Fruit fly (Drosophila melanogaster) whole organism, adult: Measurements from ENCODE around the gene fend.

Experiments used
- CG11617 ChIP-seq: fragments of 200-800 bp; sonication (Bioruptor generic); optimal IDR thresholded peaks from 2 replicates; lab custom pipeline; 2017; ENCODE audit warnings: mild to moderate bottlenecking, missing biosample characterization, missing genetic modification reagents, missing genetic modification characterization
- CG12768 ChIP-seq: fragments of 200-800 bp; sonication (Bioruptor generic); optimal IDR thresholded peaks from 2 replicates; lab custom pipeline; 2017; ENCODE audit warnings: missing biosample characterization, missing genetic modification characterization, mild to moderate bottlenecking, moderate library complexity, missing genetic modification reagents
- CG5204 ChIP-seq: fragments of 200-800 bp; sonication (Bioruptor generic); optimal IDR thresholded peaks from 2 replicates; lab custom pipeline; 2016; ENCODE audit warnings: missing biosample characterization, missing genetic modification characterization
- CG7045 ChIP-seq: fragments of 200-800 bp; sonication (Bioruptor generic); optimal IDR thresholded peaks from 2 replicates; lab custom pipeline; 2017; ENCODE audit warnings: missing biosample characterization, mild to moderate bottlenecking, missing genetic modification characterization
- Crg-1 ChIP-seq: fragments of 200-800 bp; sonication (Bioruptor generic); optimal IDR thresholded peaks from 2 replicates; lab custom pipeline; 2016; ENCODE audit warnings: missing biosample characterization, missing genetic modification characterization
- Hr96 ChIP-seq: fragments of 200-800 bp; sonication (Bioruptor generic); optimal IDR thresholded peaks from 2 replicates; lab custom pipeline; 2016; ENCODE audit warnings: missing biosample characterization, missing genetic modification characterization
- bab1 ChIP-seq: fragments of 200-800 bp; sonication (Bioruptor generic); optimal IDR thresholded peaks from 3 replicates; lab custom pipeline; 2019; ENCODE audit warnings: missing biosample characterization, mild to moderate bottlenecking, missing genetic modification characterization, moderate library complexity
- cic ChIP-seq: fragments of 200-800 bp; sonication (Bioruptor generic); optimal IDR thresholded peaks from 2 replicates; lab custom pipeline; 2017; ENCODE audit warnings: missing biosample characterization, mild to moderate bottlenecking, missing genetic modification characterization, moderate library complexity
- cnc ChIP-seq, 2 experiments: fragments of >200 bp; optimal IDR thresholded peaks; 2 replicates each; lab custom pipeline; 2017
- kay ChIP-seq: fragments of 200-800 bp; sonication (Bioruptor generic); peaks from one replicate; lab custom pipeline; 2016; ENCODE audit warnings: missing biosample characterization, missing genetic modification characterization, borderline replicate concordance
- ovo ChIP-seq: fragments of 200-800 bp; sonication (Bioruptor generic); optimal IDR thresholded peaks from 2 replicates; lab custom pipeline; 2016; ENCODE audit warnings: missing biosample characterization, missing genetic modification characterization
- pad ChIP-seq: fragments of 200-800 bp; sonication (Bioruptor generic); optimal IDR thresholded peaks from 3 replicates; lab custom pipeline; 2017; ENCODE audit warnings: missing biosample characterization, missing genetic modification characterization, mild to moderate bottlenecking, moderate library complexity, missing genetic modification reagents
- toe ChIP-seq: fragments of 200-800 bp; sonication (Bioruptor generic); optimal IDR thresholded peaks from 2 replicates; lab custom pipeline; 2016; ENCODE audit warnings: missing biosample characterization, missing genetic modification characterization

DNA sequence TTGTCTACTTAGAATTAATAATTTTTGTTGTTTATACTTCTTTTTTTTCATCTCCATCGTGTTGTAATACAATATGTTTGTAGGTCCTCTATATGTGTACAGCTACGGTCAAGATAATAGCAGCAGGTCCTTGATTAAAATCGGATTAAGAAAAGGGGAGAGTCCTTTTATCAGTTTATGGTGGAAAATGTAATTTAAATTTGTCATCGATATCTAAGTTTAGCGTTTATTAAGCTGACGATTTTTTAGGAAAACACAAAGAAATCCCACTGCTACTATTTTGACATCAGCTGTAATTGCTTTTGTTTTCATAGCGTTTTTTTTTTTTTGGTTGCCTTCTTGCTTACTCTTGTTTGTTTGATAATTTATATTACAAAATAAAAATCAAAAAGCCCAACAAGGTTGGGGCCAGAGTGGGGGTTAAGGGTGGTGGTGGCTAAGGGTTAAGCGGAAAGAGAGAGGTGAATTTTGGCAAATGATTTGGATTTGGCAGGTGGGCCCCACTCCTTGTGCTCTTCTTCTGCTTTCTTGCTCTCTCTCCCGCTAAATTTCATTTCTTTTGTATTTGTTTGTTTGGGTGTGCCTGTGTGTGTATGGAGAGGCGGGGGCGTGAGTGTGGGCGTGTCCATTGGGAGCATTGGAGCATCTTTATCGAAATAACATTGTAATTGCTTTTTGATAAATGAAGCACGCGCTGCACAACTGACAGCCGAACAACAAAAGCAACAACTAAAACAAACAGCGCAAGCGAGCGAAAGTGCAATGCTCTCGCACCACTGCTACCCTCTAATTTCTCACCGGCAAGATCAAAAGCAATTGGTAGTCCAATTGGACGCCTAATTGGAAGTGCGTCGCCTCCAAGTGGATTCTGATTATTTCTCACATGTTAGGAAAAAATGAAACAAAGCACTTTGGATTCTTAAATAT is 13.8 kb downstream of the fend start:
- TF ChIP-seq kay (GFP tag; lab: Kevin White, UChicago) = no peak
- no peak for TF ChIP-seq CG11617 (GFP tag; lab: Kevin White, UChicago)
- no peak for TF ChIP-seq ovo (GFP tag; lab: Kevin White, UChicago)
- TF ChIP-seq toe = no peak
- TF ChIP-seq cnc (optimal IDR thresholded peaks at IDR 0.05; lab: Kevin White, UChicago) = no peak
- no peak for TF ChIP-seq pad (GFP tag; lab: Kevin White, UChicago)
- no peak for TF ChIP-seq Crg-1 (GFP tag; lab: Kevin White, UChicago)
- TF ChIP-seq CG5204 (GFP tag; lab: Kevin White, UChicago) = no peak
- no peak for TF ChIP-seq CG12768
- peak; percentile 17 for TF ChIP-seq bab1 (GFP tag; lab: Kevin White, UChicago)
- TF ChIP-seq cic (GFP tag; lab: Kevin White, UChicago) = no peak
- no peak for TF ChIP-seq Hr96
- TF ChIP-seq CG7045 = no peak
